Worm (Caenorhabditis elegans): Measurements from ENCODE around the gene psa-3.

DNA sequence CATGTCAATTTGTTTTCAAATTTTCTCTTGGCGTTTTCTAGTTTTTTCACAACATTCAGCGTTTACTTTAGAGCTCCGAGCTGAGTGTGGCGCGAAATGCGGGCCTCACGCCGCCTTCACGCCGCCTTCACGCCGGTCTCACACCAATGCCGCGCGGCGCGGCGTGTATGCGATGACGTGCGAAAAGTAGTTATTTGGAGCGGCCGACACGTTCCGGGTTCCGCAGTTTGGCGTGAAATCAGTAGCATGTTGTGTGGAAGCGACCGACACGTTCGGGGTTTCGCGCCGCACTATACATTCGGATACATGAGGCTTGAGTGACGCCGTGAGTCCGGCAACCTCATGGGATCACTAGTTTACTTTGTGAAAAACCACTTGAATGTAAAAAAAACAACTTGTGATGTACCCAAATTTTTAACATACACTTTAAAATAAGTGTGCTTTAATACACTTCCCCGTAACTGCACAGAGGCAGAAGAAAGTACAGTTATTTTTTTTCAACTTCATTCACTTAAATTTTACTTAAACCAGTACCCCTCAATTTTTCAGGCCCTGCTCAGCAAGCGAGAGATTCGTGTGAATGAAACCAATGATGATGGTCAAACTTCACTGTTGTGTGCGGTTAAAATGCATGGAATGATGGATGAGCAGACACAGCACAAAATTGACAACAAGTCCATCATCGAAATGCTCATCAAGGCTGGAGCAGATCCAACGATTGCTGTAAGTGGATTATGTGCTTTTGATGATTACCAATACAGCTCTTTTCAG lies 45.4 kb upstream of the psa-3 start:
- TF ChIP-seq cog-1 (tag; optimal IDR thresholded peaks at IDR 0.05) = no peak
- TF ChIP-seq T22C8.4 (GFP tag; IDR thresholded peaks at IDR 0.05) = no peak
- no peak for TF ChIP-seq ztf-23 (GFP tag; IDR thresholded peaks at IDR 0.05)
- no peak for TF ChIP-seq flt-1 (GFP tag; IDR thresholded peaks at IDR 0.05)

Measured in whole organism, midembryonic.